Worm (Caenorhabditis elegans) whole organism, L1 larva: Measurements from ENCODE around the gene ZK1321.4.

Source experiments
- Y116A8C.19 ChIP-seq: sonication (generic microtip); optimal IDR thresholded peaks from 2 replicates; lab custom pipeline; 2016; ENCODE audit warnings: missing compliant biosample characterization, missing genetic modification characterization, borderline replicate concordance
- alr-1 ChIP-seq: fragments of 200-800 bp; sonication (Bioruptor generic); optimal IDR thresholded peaks from 2 replicates; lab custom pipeline; 2018; ENCODE audit warnings: borderline replicate concordance, mild to moderate bottlenecking, missing genetic modification characterization, missing compliant biosample characterization
- aly-2 ChIP-seq: fragments of 150-350 bp; optimal IDR thresholded peaks from 2 replicates; lab custom pipeline; 2014; ENCODE audit warnings: missing biosample characterization, missing genetic modification characterization
- blmp-1 ChIP-seq: fragments of 150-350 bp; optimal IDR thresholded peaks from 2 replicates; lab custom pipeline; 2014; ENCODE audit warnings: missing biosample characterization, missing genetic modification characterization
- ceh-88 ChIP-seq: fragments of 200-800 bp; sonication (Bioruptor generic); IDR thresholded peaks from 2 replicates; pipeline ENCODE4 v1.3.6; 2022; ENCODE audit warnings: missing genetic modification characterization, missing compliant biosample characterization
- efl-1 ChIP-seq, 4 experiments: fragments of 150-350 bp; optimal IDR thresholded peaks in 3 of 4; peaks in 1 of 4; 1 replicate in 1 of 4; 2 replicates in 3 of 4; lab custom pipeline; 2014; ENCODE audit warnings: missing biosample characterization in 2 of 4, missing genetic modification characterization in 2 of 4, missing genetic modification reagents in 2 of 4
- egl-27 ChIP-seq, 2 experiments: fragments of 150-350 bp in 1 of 2; sonication (generic microtip); optimal IDR thresholded peaks; 3 replicates each; lab custom pipeline; 2017 to 2018; ENCODE audit warnings: missing biosample characterization in 2 of 2, missing genetic modification characterization in 2 of 2, missing genetic modification reagents in 2 of 2
- elt-2 ChIP-seq: sonication (generic microtip); optimal IDR thresholded peaks from 2 replicates; lab custom pipeline; 2016; ENCODE audit warnings: missing genetic modification characterization, mild to moderate bottlenecking, inconsistent platforms, missing compliant biosample characterization, missing genetic modification reagents
- ets-5 ChIP-seq: fragments of 200-800 bp; sonication (Bioruptor generic); IDR thresholded peaks from 2 replicates; pipeline ENCODE4 v1.3.6; 2022; ENCODE audit warnings: missing genetic modification characterization, missing compliant biosample characterization
- fos-1 ChIP-seq: fragments of 150-350 bp; optimal IDR thresholded peaks from 2 replicates; lab custom pipeline; 2014; ENCODE audit warnings: missing biosample characterization, missing genetic modification characterization
- hlh-17 ChIP-seq: fragments of 200-800 bp; sonication (Bioruptor generic); optimal IDR thresholded peaks from 2 replicates; lab custom pipeline; 2018; ENCODE audit warnings: missing genetic modification characterization, mild to moderate bottlenecking, missing compliant biosample characterization, moderate library complexity, borderline replicate concordance
- hpl-2 ChIP-seq: fragments of 150-350 bp; optimal IDR thresholded peaks from 2 replicates; lab custom pipeline; 2014; ENCODE audit warnings: missing biosample characterization, missing genetic modification reagents, missing genetic modification characterization
- isw-1 ChIP-seq: fragments of 200-800 bp; sonication (Bioruptor generic); IDR thresholded peaks from 2 replicates; pipeline ENCODE4 v1.3.6; 2022; ENCODE audit warnings: missing genetic modification characterization, missing compliant biosample characterization
- lin-13 ChIP-seq: fragments of 150-350 bp; optimal IDR thresholded peaks from 2 replicates; lab custom pipeline; 2014; ENCODE audit warnings: missing biosample characterization, missing genetic modification reagents, missing genetic modification characterization
- lin-14 ChIP-seq: fragments of 200-800 bp; sonication (Bioruptor generic); optimal IDR thresholded peaks from 2 replicates; lab custom pipeline; 2018; ENCODE audit warnings: mild to moderate bottlenecking, missing genetic modification characterization, moderate library complexity, missing compliant biosample characterization
- lin-39 ChIP-seq: fragments of 150-350 bp; optimal IDR thresholded peaks from 2 replicates; lab custom pipeline; 2014; ENCODE audit warnings: missing biosample characterization, missing genetic modification reagents, missing genetic modification characterization
- mab-9 ChIP-seq: fragments of 200-800 bp; sonication (Bioruptor generic); IDR thresholded peaks from 2 replicates; pipeline ENCODE4 v1.3.6; 2022; ENCODE audit warnings: missing genetic modification reagents, missing genetic modification characterization, missing compliant biosample characterization
- mdl-1 ChIP-seq, 2 experiments: fragments of 150-350 bp; optimal IDR thresholded peaks; 2 replicates each; lab custom pipeline; 2014 to 2017; ENCODE audit warnings: missing biosample characterization in 2 of 2, missing genetic modification characterization in 2 of 2, inconsistent platforms in 1 of 2
- mef-2 ChIP-seq: fragments of 150-350 bp; optimal IDR thresholded peaks from 2 replicates; lab custom pipeline; 2014; ENCODE audit warnings: missing biosample characterization, missing genetic modification characterization
- mep-1 ChIP-seq: fragments of 150-350 bp; optimal IDR thresholded peaks from 2 replicates; lab custom pipeline; 2014; ENCODE audit warnings: missing biosample characterization, missing genetic modification characterization
- nhr-12 ChIP-seq: sonication (generic microtip); optimal IDR thresholded peaks from 2 replicates; lab custom pipeline; 2017; ENCODE audit warnings: missing biosample characterization, missing genetic modification characterization
- nhr-19 ChIP-seq: fragments of 200-800 bp; sonication (Bioruptor generic); conservative IDR thresholded peaks from 2 replicates; pipeline ENCODE4 v1.3.6; 2022; ENCODE audit warnings: missing genetic modification characterization, missing compliant biosample characterization
- nhr-20 ChIP-seq: sonication (generic microtip); optimal IDR thresholded peaks from 2 replicates; lab custom pipeline; 2016; ENCODE audit warnings: mild to moderate bottlenecking, missing genetic modification characterization, missing compliant biosample characterization
- nhr-237 ChIP-seq: fragments of 150-350 bp; optimal IDR thresholded peaks from 2 replicates; lab custom pipeline; 2014; ENCODE audit warnings: missing biosample characterization, missing genetic modification characterization
- nhr-71 ChIP-seq: sonication (generic microtip); optimal IDR thresholded peaks from 2 replicates; lab custom pipeline; 2016; ENCODE audit warnings: mild to moderate bottlenecking, missing genetic modification characterization, moderate library complexity, missing compliant biosample characterization
- nhr-76 ChIP-seq: sonication (generic microtip); optimal IDR thresholded peaks from 2 replicates; lab custom pipeline; 2017; ENCODE audit warnings: missing biosample characterization, missing genetic modification characterization
- pqm-1 ChIP-seq: sonication (generic microtip); optimal IDR thresholded peaks from 3 replicates; lab custom pipeline; 2017; ENCODE audit warnings: missing biosample characterization, missing genetic modification characterization
- rnt-1 ChIP-seq: sonication (generic microtip); optimal IDR thresholded peaks from 2 replicates; lab custom pipeline; 2016; ENCODE audit warnings: mild to moderate bottlenecking, missing genetic modification characterization, moderate library complexity, missing compliant biosample characterization
- skn-1 ChIP-seq: fragments of 150-350 bp; optimal IDR thresholded peaks from 2 replicates; lab custom pipeline; 2014; ENCODE audit warnings: missing biosample characterization, missing genetic modification characterization
- snpc-4 ChIP-seq: fragments of 150-350 bp; optimal IDR thresholded peaks from 2 replicates; lab custom pipeline; 2014; ENCODE audit warnings: missing biosample characterization, missing genetic modification characterization
- tlp-1 ChIP-seq: fragments of 150-350 bp; optimal IDR thresholded peaks from 2 replicates; lab custom pipeline; 2014; ENCODE audit warnings: missing biosample characterization, missing genetic modification characterization
- unc-130 ChIP-seq: fragments of 150-350 bp; optimal IDR thresholded peaks from 2 replicates; lab custom pipeline; 2017; ENCODE audit warnings: missing biosample characterization, missing genetic modification characterization, inconsistent platforms
- unc-62 ChIP-seq: fragments of 150-350 bp; optimal IDR thresholded peaks from 2 replicates; lab custom pipeline; 2014; ENCODE audit warnings: missing biosample characterization, missing genetic modification reagents, missing genetic modification characterization
- zag-1 ChIP-seq: fragments of 150-350 bp; optimal IDR thresholded peaks from 2 replicates; lab custom pipeline; 2014; ENCODE audit warnings: missing biosample characterization, missing genetic modification characterization
- zip-4 ChIP-seq: fragments of 200-800 bp; sonication (Bioruptor generic); optimal IDR thresholded peaks from 2 replicates; lab custom pipeline; 2018; ENCODE audit warnings: mild to moderate bottlenecking, missing genetic modification characterization, moderate library complexity, missing compliant biosample characterization
- ztf-11 ChIP-seq, 2 experiments: sonication (generic microtip); optimal IDR thresholded peaks; 2 replicates each; lab custom pipeline; 2016 to 2017; ENCODE audit warnings: missing genetic modification characterization in 2 of 2, missing biosample characterization in 1 of 2, missing compliant biosample characterization in 1 of 2

Gene ZK1321.4

DNA sequence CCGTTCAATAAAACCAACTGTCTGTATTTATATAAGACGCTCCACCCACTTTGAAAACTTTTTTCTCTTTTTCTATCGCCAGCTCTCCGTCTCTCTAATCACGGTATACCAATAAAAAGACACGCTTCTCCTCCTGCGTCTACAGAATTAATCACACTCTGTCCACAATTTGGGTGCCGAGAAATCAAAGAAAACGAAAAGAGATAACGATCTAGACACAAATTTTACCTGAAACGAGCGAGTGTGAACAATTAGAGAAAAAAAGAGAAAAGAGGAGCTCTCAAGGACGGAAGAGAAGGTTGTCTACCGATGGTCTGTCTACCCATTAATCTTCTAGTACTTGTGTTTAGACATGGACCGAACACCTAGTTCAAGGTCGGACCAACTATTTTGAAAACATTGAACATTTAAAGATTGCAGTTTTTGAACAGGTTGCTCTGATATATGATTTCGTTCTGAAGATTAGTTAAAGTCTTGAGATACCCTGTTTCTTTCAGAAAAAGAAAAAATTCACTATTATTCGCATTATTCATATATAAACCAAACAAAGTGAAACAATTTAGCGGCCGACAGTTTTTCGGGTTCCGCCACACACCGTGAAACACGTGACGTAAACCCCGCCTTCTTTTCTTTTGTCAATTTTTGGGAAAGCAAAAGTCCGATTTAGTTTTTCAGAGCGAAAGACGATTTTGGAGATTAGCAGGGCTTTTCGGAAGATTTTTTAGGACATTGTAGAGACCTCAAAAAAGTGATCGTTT lies 13.8 kb upstream of the ZK1321.4 start, which contains the start of gene cyp-13A2 (continued):
- TF ChIP-seq lin-13 (GFP tag; lab: Kevin White, UChicago) (no peak), snpc-4 (tag; lab: Kevin White, UChicago) (peak; percentile 98), nhr-19 (GFP tag; lab: Robert Waterston, UW) (peak; percentile 50), lin-39 (peak; percentile 65), nhr-237 (tag; lab: Kevin White, UChicago) (no peak), nhr-71 (tag; lab: Kevin White, UChicago) (peak; percentile 82), Y116A8C.19 (tag; lab: Kevin White, UChicago) (no peak), lin-14 (GFP tag; lab: Kevin White, UChicago) (peak; percentile 94), ceh-88 (GFP tag; lab: Robert Waterston, UW) (no peak), mef-2 (no peak), zip-4 (GFP tag; lab: Kevin White, UChicago) (no peak), tlp-1 (peak; percentile 61), mep-1 (tag; lab: Kevin White, UChicago) (peak; percentile 45), unc-62 (no peak), skn-1 (tag; lab: Kevin White, UChicago) (no peak), efl-1 (optimal IDR thresholded peaks at IDR 0.05; lab: Kevin White, UChicago) (peak; percentile 32 to 52), efl-1 (GFP tag; optimal IDR thresholded peaks at IDR 0.05 in 1 of 2; lab: Kevin White, UChicago) (peak in 1 of 2 experiments; percentile 90)

DNA sequence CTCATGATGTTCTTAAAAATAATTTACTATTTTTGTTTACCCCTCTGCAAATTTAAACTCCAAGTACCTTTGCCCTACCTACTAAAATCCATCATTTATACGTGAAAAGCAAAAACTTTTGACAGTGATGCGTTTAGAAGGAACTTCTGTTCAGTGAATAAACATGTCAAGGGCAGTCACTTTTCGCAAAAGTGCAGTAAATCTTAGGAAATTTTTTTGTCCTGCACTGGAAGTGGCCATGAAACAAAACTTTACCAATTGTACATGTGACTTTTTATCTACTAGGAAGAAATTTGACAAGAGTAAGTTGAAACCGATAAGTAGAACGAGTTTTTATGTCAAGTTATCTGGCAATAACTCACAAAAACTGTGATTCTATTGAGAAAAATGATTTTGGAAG lies 12.5 kb upstream of the ZK1321.4 start:
- TF ChIP-seq efl-1 (optimal IDR thresholded peaks at IDR 0.05; lab: Kevin White, UChicago) (no peak), efl-1 (GFP tag; optimal IDR thresholded peaks at IDR 0.05 in 1 of 2; lab: Kevin White, UChicago) (peak in 1 of 2 experiments; percentile 84), mab-9 (GFP tag; lab: Robert Waterston, UW) (no peak), blmp-1 (tag; lab: Kevin White, UChicago) (no peak)

DNA sequence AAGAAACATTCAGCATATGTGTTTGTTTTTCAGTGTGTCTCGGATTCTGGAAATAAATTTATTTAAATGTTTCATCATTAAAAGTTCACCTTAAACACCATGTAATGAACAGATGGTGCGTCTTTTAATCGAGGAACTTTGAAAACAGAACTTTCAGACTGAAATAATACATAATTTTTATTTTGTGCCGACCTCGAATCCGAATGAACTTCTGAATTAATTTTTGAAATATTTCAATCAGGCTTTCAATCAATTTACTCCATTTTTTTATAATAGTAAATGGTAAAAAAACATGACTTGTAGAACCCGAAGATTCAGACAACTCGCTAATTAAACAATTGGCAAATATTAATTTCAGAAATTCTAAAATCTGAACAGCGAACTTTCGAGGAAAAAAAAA lies 8.6 kb upstream of the ZK1321.4 start, which contains the start of gene T10B9.14:
T10B9.14 (minus strand) TSS at position 101 of the 400 bp plus-strand sequence.
- no peak for TF ChIP-seq mdl-1 (tag; optimal IDR thresholded peaks at IDR 0.05; lab: Kevin White, UChicago)
- TF ChIP-seq aly-2 = no peak
- no peak for TF ChIP-seq hpl-2 (GFP tag; lab: Kevin White, UChicago)
- no peak for TF ChIP-seq ceh-88 (GFP tag; lab: Robert Waterston, UW)
- TF ChIP-seq nhr-76 (tag; lab: Kevin White, UChicago) = no peak
- no peak for TF ChIP-seq pqm-1 (tag; lab: Kevin White, UChicago)
- TF ChIP-seq alr-1 (tag; lab: Kevin White, UChicago) = no peak
- no peak for TF ChIP-seq zag-1 (tag; lab: Kevin White, UChicago)
- TF ChIP-seq egl-27 (tag; optimal IDR thresholded peaks at IDR 0.05; lab: Kevin White, UChicago) = no peak
- TF ChIP-seq fos-1 = no peak
- no peak for TF ChIP-seq nhr-12 (tag; lab: Kevin White, UChicago)
- TF ChIP-seq mef-2 = no peak
- TF ChIP-seq lin-14 (GFP tag; lab: Kevin White, UChicago) = no peak
- TF ChIP-seq tlp-1 = no peak
- no peak for TF ChIP-seq ztf-11 (tag; optimal IDR thresholded peaks at IDR 0.05; lab: Kevin White, UChicago)
- no peak for TF ChIP-seq hlh-17 (GFP tag; lab: Kevin White, UChicago)
- TF ChIP-seq rnt-1 (tag; lab: Kevin White, UChicago) = no peak
- no peak for TF ChIP-seq ets-5 (GFP tag; lab: Robert Waterston, UW)
- no peak for TF ChIP-seq lin-39
- TF ChIP-seq isw-1 (GFP tag; lab: Robert Waterston, UW) = no peak

DNA sequence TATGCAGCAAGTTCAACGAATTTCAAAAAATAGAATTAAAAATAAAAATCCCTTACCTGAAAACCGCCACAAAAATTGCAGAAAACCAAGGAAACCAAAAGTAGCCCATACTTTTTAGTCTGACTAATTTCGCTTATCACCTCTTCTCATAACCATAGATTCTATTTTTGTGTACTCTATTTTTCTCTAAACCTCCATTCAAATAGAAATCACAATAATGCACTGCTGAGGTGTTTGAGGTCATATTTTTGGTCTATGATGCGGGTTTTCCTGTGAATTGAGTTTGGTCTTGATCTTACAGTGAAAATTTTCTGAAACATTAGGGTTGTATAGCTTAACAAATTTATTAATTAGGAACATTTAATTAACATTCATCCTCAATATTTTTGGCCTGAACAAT lies 8.1 kb upstream of the ZK1321.4 start, which contains the start of gene cyp-13A1:
cyp-13A1 (minus strand) TSS at position 156 of the 400 bp plus-strand sequence.
- peak; percentile 29 for TF ChIP-seq elt-2 (tag; lab: Kevin White, UChicago)
- no peak for TF ChIP-seq unc-130 (tag; lab: Kevin White, UChicago)
- TF ChIP-seq nhr-20 = peak; percentile 38
